ENCODE assay signal across 1 fruit fly cellular context in genomic region chrX:17629317-17629716, dm6.
TF ChIP-seq lines count a peak whose summit lies in the region.

Gene CG8326, minus strand, starts transcription at chrX:17629492.

TF ChIP-seq in whole organism, embryonic, 481 proteins besides CTCF, POLR2A, EP300 and RAD21 (continued from another document):
- TF ChIP-seq sna (GFP tag; IDR thresholded peaks at IDR 0.05; lab: Robert Waterston, UW; ENCODE audit: partially characterized antibody) (no peak), tap (tag; optimal IDR thresholded peaks at IDR 0.05; lab: Kevin White, UChicago) (no peak), Drgx (GFP tag; IDR thresholded peaks at IDR 0.05; lab: Robert Waterston, UW) (no peak), CG14014 (GFP tag; IDR thresholded peaks at IDR 0.05; lab: Robert Waterston, UW) (no peak), HHEX (GFP tag; optimal IDR thresholded peaks at IDR 0.05; lab: Kevin White, UChicago) (no peak), CG4617 (GFP tag; optimal IDR thresholded peaks at IDR 0.05; lab: Kevin White, UChicago; ENCODE audit: borderline replicate concordance) (peak; percentile 19), zen (tag; optimal IDR thresholded peaks at IDR 0.05; lab: Kevin White, UChicago) (peak; percentile 4), CG9797 (GFP tag; optimal IDR thresholded peaks at IDR 0.05; lab: Kevin White, UChicago) (peak; percentile 30), gro (GFP tag; optimal IDR thresholded peaks at IDR 0.05; lab: Kevin White, UChicago) (no peak), tio (GFP tag; optimal IDR thresholded peaks at IDR 0.05; lab: Kevin White, UChicago) (no peak), CG33557 (GFP tag; optimal IDR thresholded peaks at IDR 0.05; lab: Kevin White, UChicago) (no peak), maf-S (GFP tag; optimal IDR thresholded peaks at IDR 0.05; lab: Kevin White, UChicago) (no peak), CG10366 (GFP tag; IDR thresholded peaks at IDR 0.05; lab: Robert Waterston, UW) (no peak), sima (GFP tag; optimal IDR thresholded peaks at IDR 0.05; lab: Kevin White, UChicago) (no peak), CG10274 (GFP tag; optimal IDR thresholded peaks at IDR 0.05; lab: Kevin White, UChicago) (no peak), CG10321 (GFP tag; IDR thresholded peaks at IDR 0.05; lab: Robert Waterston, UW) (no peak), CG16863 (GFP tag; optimal IDR thresholded peaks at IDR 0.05; lab: Kevin White, UChicago) (no peak), zen2 (GFP tag; IDR thresholded peaks at IDR 0.05; lab: Robert Waterston, UW; ENCODE audit: partially characterized antibody) (no peak), ssp (GFP tag; IDR thresholded peaks at IDR 0.05; lab: Robert Waterston, UW) (no peak), grn (GFP tag; optimal IDR thresholded peaks at IDR 0.05; lab: Kevin White, UChicago) (no peak), CG11247 (GFP tag; IDR thresholded peaks at IDR 0.05; lab: Robert Waterston, UW) (no peak), CG18619 (GFP tag; optimal IDR thresholded peaks at IDR 0.05; lab: Kevin White, UChicago) (no peak), unc-4 (GFP tag; IDR thresholded peaks at IDR 0.05; lab: Robert Waterston, UW; ENCODE audit: partially characterized antibody) (no peak), sim (GFP tag; IDR thresholded peaks at IDR 0.05; lab: Robert Waterston, UW) (no peak), CG8290 (GFP tag; optimal IDR thresholded peaks at IDR 0.05; lab: Kevin White, UChicago) (no peak), CG8290 (tag; optimal IDR thresholded peaks at IDR 0.05; lab: Kevin White, UChicago) (no peak), CG30431 (GFP tag; optimal IDR thresholded peaks at IDR 0.05; lab: Kevin White, UChicago) (no peak), br (optimal IDR thresholded peaks at IDR 0.05; lab: Kevin White, UChicago) (no peak), odd (GFP tag; optimal IDR thresholded peaks at IDR 0.05; lab: Kevin White, UChicago) (no peak), Bteb2 (GFP tag; optimal IDR thresholded peaks at IDR 0.05; lab: Kevin White, UChicago) (no peak), CG30403 (GFP tag; optimal IDR thresholded peaks at IDR 0.05; lab: Kevin White, UChicago) (no peak), Dp (GFP tag; optimal IDR thresholded peaks at IDR 0.05; lab: Kevin White, UChicago) (peak; percentile 69), stwl (tag; optimal IDR thresholded peaks at IDR 0.05; lab: Kevin White, UChicago) (no peak), CG7987 (GFP tag; optimal IDR thresholded peaks at IDR 0.05; lab: Kevin White, UChicago) (no peak), luna (GFP tag; optimal IDR thresholded peaks at IDR 0.05; lab: Kevin White, UChicago) (no peak), BEAF-32 (GFP tag; optimal IDR thresholded peaks at IDR 0.05; lab: Kevin White, UChicago) (peak; percentile 27), repo (GFP tag; optimal IDR thresholded peaks at IDR 0.05; lab: Kevin White, UChicago) (no peak), CG2120 (GFP tag; optimal IDR thresholded peaks at IDR 0.05; lab: Kevin White, UChicago) (no peak), CG12744 (GFP tag; optimal IDR thresholded peaks at IDR 0.05; lab: Kevin White, UChicago) (no peak), CG6654 (GFP tag; optimal IDR thresholded peaks at IDR 0.05; lab: Kevin White, UChicago) (no peak), ap (GFP tag; IDR thresholded peaks at IDR 0.05; lab: Robert Waterston, UW) (no peak), H15 (GFP tag; IDR thresholded peaks at IDR 0.05; lab: Robert Waterston, UW) (no peak), CoRest (tag; optimal IDR thresholded peaks at IDR 0.05; lab: Kevin White, UChicago) (no peak), bcd (GFP tag; optimal IDR thresholded peaks at IDR 0.05; lab: Kevin White, UChicago) (no peak), crc (GFP tag; optimal IDR thresholded peaks at IDR 0.05; lab: Kevin White, UChicago) (no peak), zf30C (GFP tag; optimal IDR thresholded peaks at IDR 0.05; lab: Kevin White, UChicago) (no peak), CG8359 (GFP tag; optimal IDR thresholded peaks at IDR 0.05; lab: Kevin White, UChicago; ENCODE audit: borderline replicate concordance) (no peak), CG4424 (GFP tag; optimal IDR thresholded peaks at IDR 0.05; lab: Kevin White, UChicago) (no peak), CG17829 (tag; optimal IDR thresholded peaks at IDR 0.05; lab: Kevin White, UChicago) (no peak), unpg (GFP tag; optimal IDR thresholded peaks at IDR 0.05; lab: Kevin White, UChicago) (no peak), Hr39 (optimal IDR thresholded peaks at IDR 0.05; lab: Kevin White, UChicago) (no peak)
